Worm (Caenorhabditis elegans) whole organism, L4 larva: ENCODE measurements around the gene gtsf-1.

Experiments
- ces-1 ChIP-seq: fragments of 150-350 bp; sonication (generic microtip); optimal IDR thresholded peaks from 4 replicates; lab custom pipeline; 2014; ENCODE audit warnings: missing biosample characterization, missing genetic modification reagents, missing genetic modification characterization
- fos-1 ChIP-seq: fragments of 150-350 bp; optimal IDR thresholded peaks from 2 replicates; lab custom pipeline; 2014; ENCODE audit warnings: missing biosample characterization, missing genetic modification characterization
- lir-3 ChIP-seq: sonication (generic microtip); optimal IDR thresholded peaks from 2 replicates; lab custom pipeline; 2016; ENCODE audit warnings: mild to moderate bottlenecking, missing genetic modification characterization, missing compliant biosample characterization
- nhr-237 ChIP-seq: sonication (generic microtip); optimal IDR thresholded peaks from 2 replicates; lab custom pipeline; 2017; ENCODE audit warnings: missing biosample characterization, missing genetic modification characterization
- snpc-4 ChIP-seq: fragments of 150-350 bp; optimal IDR thresholded peaks from 2 replicates; lab custom pipeline; 2014; ENCODE audit warnings: missing biosample characterization, missing genetic modification characterization
- unc-62 ChIP-seq, 3 experiments: fragments of 150-350 bp in 1 of 3; sonication (generic microtip); optimal IDR thresholded peaks in 2 of 3; peaks in 1 of 3; 1 replicate in 1 of 3; 2 replicates in 2 of 3; lab custom pipeline; 2014 to 2017; ENCODE audit warnings: missing biosample characterization in 3 of 3, missing genetic modification characterization in 3 of 3, missing genetic modification reagents in 3 of 3, missing genotype in 1 of 3

- TF ChIP-seq lir-3 (no peak), ces-1 (GFP tag; lab: Kevin White, UChicago) (no peak), nhr-237 (tag; lab: Kevin White, UChicago) (no peak), unc-62 (GFP tag; optimal IDR thresholded peaks at IDR 0.05 in 1 of 2; lab: Kevin White, UChicago) (no peak), unc-62 (tag; optimal IDR thresholded peaks at IDR 0.05; lab: Kevin White, UChicago) (no peak), fos-1 (tag; lab: Kevin White, UChicago) (no peak), snpc-4 (tag; lab: Kevin White, UChicago) (no peak)
Measured at ce11 chrIV:16831366-16831765, 34.3 kb upstream of the gtsf-1 start, which contains the start of gene clec-194.
